Worm (Caenorhabditis elegans) whole organism, L1 larva: ENCODE results near the gene daf-9.

Experiments used
- aha-1 ChIP-seq: fragments of 150-350 bp; optimal IDR thresholded peaks from 2 replicates; lab custom pipeline; 2014; ENCODE audit warnings: missing biosample characterization, missing genetic modification characterization
- aly-2 ChIP-seq: fragments of 150-350 bp; optimal IDR thresholded peaks from 2 replicates; lab custom pipeline; 2014; ENCODE audit warnings: missing biosample characterization, missing genetic modification characterization
- blmp-1 ChIP-seq: fragments of 150-350 bp; optimal IDR thresholded peaks from 2 replicates; lab custom pipeline; 2014; ENCODE audit warnings: missing biosample characterization, missing genetic modification characterization
- ceh-82 ChIP-seq, 3 experiments: fragments of 150-350 bp in 1 of 3; sonication (generic microtip) in 2 of 3; optimal IDR thresholded peaks; 2 replicates each; lab custom pipeline; 2014 to 2017; ENCODE audit warnings: missing biosample characterization in 3 of 3, missing genetic modification characterization in 3 of 3
- fkh-10 ChIP-seq: sonication (generic microtip); optimal IDR thresholded peaks from 2 replicates; lab custom pipeline; 2017; ENCODE audit warnings: missing biosample characterization, missing genetic modification reagents, missing genetic modification characterization
- fos-1 ChIP-seq: fragments of 150-350 bp; optimal IDR thresholded peaks from 2 replicates; lab custom pipeline; 2014; ENCODE audit warnings: missing biosample characterization, missing genetic modification characterization
- jun-1 ChIP-seq: fragments of 150-350 bp; optimal IDR thresholded peaks from 2 replicates; lab custom pipeline; 2014; ENCODE audit warnings: missing biosample characterization, missing genetic modification reagents, missing genetic modification characterization
- lin-13 ChIP-seq: fragments of 150-350 bp; optimal IDR thresholded peaks from 2 replicates; lab custom pipeline; 2014; ENCODE audit warnings: missing biosample characterization, missing genetic modification reagents, missing genetic modification characterization
- lin-39 ChIP-seq: fragments of 150-350 bp; optimal IDR thresholded peaks from 2 replicates; lab custom pipeline; 2014; ENCODE audit warnings: missing biosample characterization, missing genetic modification reagents, missing genetic modification characterization
- lir-3 ChIP-seq: sonication (generic microtip); optimal IDR thresholded peaks from 2 replicates; lab custom pipeline; 2016; ENCODE audit warnings: mild to moderate bottlenecking, missing genetic modification characterization, moderate library complexity, missing compliant biosample characterization; ENCODE audit not compliant: poor library complexity
- mdl-1 ChIP-seq, 2 experiments: fragments of 150-350 bp; optimal IDR thresholded peaks; 2 replicates each; lab custom pipeline; 2014 to 2017; ENCODE audit warnings: missing biosample characterization in 2 of 2, missing genetic modification characterization in 2 of 2, inconsistent platforms in 1 of 2
- unc-130 ChIP-seq: fragments of 150-350 bp; optimal IDR thresholded peaks from 2 replicates; lab custom pipeline; 2017; ENCODE audit warnings: missing biosample characterization, missing genetic modification characterization, inconsistent platforms
- unc-62 ChIP-seq: fragments of 150-350 bp; optimal IDR thresholded peaks from 2 replicates; lab custom pipeline; 2014; ENCODE audit warnings: missing biosample characterization, missing genetic modification reagents, missing genetic modification characterization
- zag-1 ChIP-seq: fragments of 150-350 bp; optimal IDR thresholded peaks from 2 replicates; lab custom pipeline; 2014; ENCODE audit warnings: missing biosample characterization, missing genetic modification characterization

- no peak for TF ChIP-seq lin-39 (tag; lab: Kevin White, UChicago)
- no peak for TF ChIP-seq mdl-1 (tag; optimal IDR thresholded peaks at IDR 0.05; lab: Kevin White, UChicago)
- no peak for TF ChIP-seq fos-1
- TF ChIP-seq blmp-1 (tag; lab: Kevin White, UChicago), result no peak
- TF ChIP-seq unc-62 (GFP tag; lab: Kevin White, UChicago), result no peak
- TF ChIP-seq ceh-82 (tag; optimal IDR thresholded peaks at IDR 0.05; lab: Kevin White, UChicago), result no peak
- TF ChIP-seq fkh-10 (GFP tag; lab: Kevin White, UChicago), result no peak
- TF ChIP-seq aly-2 (tag; lab: Kevin White, UChicago), result no peak
- TF ChIP-seq aha-1 (tag; lab: Kevin White, UChicago), result no peak
- TF ChIP-seq lin-13 (GFP tag; lab: Kevin White, UChicago), result no peak
- no peak for TF ChIP-seq lir-3 (tag; lab: Kevin White, UChicago)
- no peak for TF ChIP-seq unc-130 (tag; lab: Kevin White, UChicago)
- no peak for TF ChIP-seq zag-1
- TF ChIP-seq jun-1 (tag; lab: Kevin White, UChicago), result no peak
These were observed 28.1 kb downstream of the daf-9 start for ce11 chrX:6224841-6225240.
